Worm (Caenorhabditis elegans) whole organism, young adult: ENCODE data around the gene txt-2.

Experiments used
- B0336.3 ChIP-seq: fragments of 200-800 bp; sonication (Bioruptor generic); IDR thresholded peaks from 2 replicates; pipeline ENCODE4 v1.3.6; 2022; ENCODE audit warnings: missing genetic modification characterization, missing compliant biosample characterization
- F37B4.10 ChIP-seq: fragments of 200-800 bp; sonication (Bioruptor generic); IDR thresholded peaks from 2 replicates; pipeline ENCODE4 v1.3.6; 2022; ENCODE audit warnings: missing genetic modification characterization, missing compliant biosample characterization
- F39B2.1 ChIP-seq: fragments of 200-800 bp; sonication (Bioruptor generic); IDR thresholded peaks from 2 replicates; pipeline ENCODE4 v1.3.6; 2022; ENCODE audit warnings: missing genetic modification reagents, missing genetic modification characterization, missing compliant biosample characterization
- F55B11.4 ChIP-seq: sonication (generic microtip); optimal IDR thresholded peaks from 2 replicates; lab custom pipeline; 2016; ENCODE audit warnings: missing compliant biosample characterization, missing genetic modification characterization, borderline replicate concordance; ENCODE audit not compliant: insufficient read depth
- F57C9.4 ChIP-seq: sonication (generic microtip); optimal IDR thresholded peaks from 2 replicates; lab custom pipeline; 2017; ENCODE audit warnings: mild to moderate bottlenecking, missing genetic modification characterization, missing compliant biosample characterization
- Y53G8AR.9 ChIP-seq: fragments of 200-800 bp; sonication (Bioruptor generic); conservative IDR thresholded peaks from 2 replicates; pipeline ENCODE4 v1.3.6; 2022; ENCODE audit warnings: missing genetic modification reagents, missing genetic modification characterization, missing compliant biosample characterization
- ZK185.1 ChIP-seq: sonication (generic microtip); optimal IDR thresholded peaks from 2 replicates; lab custom pipeline; 2016; ENCODE audit warnings: mild to moderate bottlenecking, missing genetic modification characterization, missing compliant biosample characterization; ENCODE audit not compliant: poor library complexity, severe bottlenecking
- akir-1 ChIP-seq: fragments of 200-800 bp; sonication (Bioruptor generic); optimal IDR thresholded peaks from 2 replicates; lab custom pipeline; 2018; ENCODE audit warnings: mild to moderate bottlenecking, missing genetic modification characterization, moderate library complexity, missing compliant biosample characterization
- aptf-2 ChIP-seq: fragments of 200-800 bp; sonication (Bioruptor generic); conservative IDR thresholded peaks from 2 replicates; pipeline ENCODE4 v1.3.6; 2022; ENCODE audit warnings: missing genetic modification reagents, missing genetic modification characterization, missing compliant biosample characterization
- atf-7 ChIP-seq: sonication (generic microtip); optimal IDR thresholded peaks from 2 replicates; lab custom pipeline; 2017; ENCODE audit warnings: mild to moderate bottlenecking, missing genetic modification characterization, missing compliant biosample characterization
- athp-1 ChIP-seq: sonication (generic microtip); optimal IDR thresholded peaks from 2 replicates; lab custom pipeline; 2017; ENCODE audit warnings: mild to moderate bottlenecking, missing genetic modification characterization, missing compliant biosample characterization
- attf-3 ChIP-seq: fragments of 200-800 bp; sonication (Bioruptor generic); conservative IDR thresholded peaks from 2 replicates; pipeline ENCODE4 v1.3.6; 2022; ENCODE audit warnings: missing genetic modification reagents, missing genetic modification characterization, missing compliant biosample characterization
- attf-5 ChIP-seq: fragments of 200-800 bp; sonication (Bioruptor generic); optimal IDR thresholded peaks from 2 replicates; lab custom pipeline; 2018; ENCODE audit warnings: mild to moderate bottlenecking, missing genetic modification characterization, missing compliant biosample characterization
- cebp-1 ChIP-seq, 2 experiments: fragments of 200-800 bp in 1 of 2; sonication (Bioruptor generic) in 1 of 2; sonication (generic microtip) in 1 of 2; IDR thresholded peaks in 1 of 2; optimal IDR thresholded peaks in 1 of 2; 2 replicates each; pipeline versions ENCODE4 v1.3.6 to Lab custom; 2017 to 2022; ENCODE audit warnings: missing compliant biosample characterization in 2 of 2, missing genetic modification characterization in 2 of 2, mild to moderate bottlenecking in 1 of 2, missing genetic modification reagents in 1 of 2, moderate library complexity in 1 of 2
- ceh-100 ChIP-seq: fragments of 200-800 bp; sonication (Bioruptor generic); IDR thresholded peaks from 2 replicates; pipeline ENCODE4 v1.3.6; 2022; ENCODE audit warnings: missing genetic modification reagents, missing genetic modification characterization, missing compliant biosample characterization
- efl-1 ChIP-seq: fragments of 150-350 bp; optimal IDR thresholded peaks from 2 replicates; lab custom pipeline; 2014; ENCODE audit warnings: missing biosample characterization, missing genetic modification reagents, missing genetic modification characterization
- egrh-3 ChIP-seq: fragments of 200-800 bp; sonication (Bioruptor generic); IDR thresholded peaks from 2 replicates; pipeline ENCODE4 v1.3.6; 2022; ENCODE audit warnings: missing genetic modification reagents, missing genetic modification characterization, missing compliant biosample characterization
- him-1 ChIP-seq: sonication (generic microtip); optimal IDR thresholded peaks from 2 replicates; lab custom pipeline; 2016; ENCODE audit warnings: missing genotype, missing genetic modification reagents, missing genetic modification characterization, missing compliant biosample characterization
- hmg-1.2 ChIP-seq: fragments of 200-800 bp; sonication (Bioruptor generic); IDR thresholded peaks from 2 replicates; pipeline ENCODE4 v1.3.6; 2022; ENCODE audit warnings: missing genetic modification reagents, missing genetic modification characterization, missing compliant biosample characterization
- lin-35 ChIP-seq, 3 experiments: fragments of 150-350 bp in 2 of 3; sonication (generic microtip) in 1 of 3; optimal IDR thresholded peaks; 2 replicates each; lab custom pipeline; 2014 to 2018; ENCODE audit warnings: missing biosample characterization in 3 of 3, missing genetic modification characterization in 3 of 3, missing genetic modification reagents in 3 of 3
- lin-40 ChIP-seq: sonication (generic microtip); optimal IDR thresholded peaks from 2 replicates; lab custom pipeline; 2016; ENCODE audit warnings: missing genetic modification characterization, mild to moderate bottlenecking, missing compliant biosample characterization, missing genotype, missing genetic modification reagents
- lir-1 ChIP-seq: fragments of 200-800 bp; sonication (Bioruptor generic); conservative IDR thresholded peaks from 2 replicates; pipeline ENCODE4 v1.3.6; 2022; ENCODE audit warnings: missing genetic modification reagents, missing genetic modification characterization, missing compliant biosample characterization
- lsl-1 ChIP-seq: fragments of 200-800 bp; sonication (Bioruptor generic); optimal IDR thresholded peaks from 2 replicates; lab custom pipeline; 2018; ENCODE audit warnings: mild to moderate bottlenecking, missing genetic modification characterization, moderate library complexity, missing compliant biosample characterization
- lsy-27 ChIP-seq: sonication (generic microtip); optimal IDR thresholded peaks from 2 replicates; lab custom pipeline; 2017; ENCODE audit warnings: missing genetic modification characterization, mild to moderate bottlenecking, missing compliant biosample characterization, antibody characterized with exemption, missing genotype, borderline replicate concordance; ENCODE audit not compliant: insufficient read depth
- mxl-1 ChIP-seq: sonication (generic microtip); optimal IDR thresholded peaks from 2 replicates; lab custom pipeline; 2016; ENCODE audit warnings: missing genetic modification characterization, missing compliant biosample characterization
- nfya-1 ChIP-seq: sonication (generic microtip); optimal IDR thresholded peaks from 2 replicates; lab custom pipeline; 2017; ENCODE audit warnings: antibody characterized with exemption, missing compliant biosample characterization, missing genetic modification characterization, borderline replicate concordance; ENCODE audit not compliant: insufficient read depth
- nfyb-1 ChIP-seq: fragments of 200-800 bp; sonication (Bioruptor generic); IDR thresholded peaks from 2 replicates; pipeline ENCODE4 v1.3.6; 2022; ENCODE audit warnings: missing genetic modification reagents, missing genetic modification characterization, missing compliant biosample characterization
- nhr-80 ChIP-seq: sonication (generic microtip); optimal IDR thresholded peaks from 2 replicates; lab custom pipeline; 2016; ENCODE audit warnings: missing genetic modification characterization, missing compliant biosample characterization
- nhr-90 ChIP-seq: sonication (generic microtip); optimal IDR thresholded peaks from 2 replicates; lab custom pipeline; 2016; ENCODE audit warnings: missing genotype, mild to moderate bottlenecking, missing genetic modification characterization, missing compliant biosample characterization
- pha-4 ChIP-seq: fragments of 150-350 bp; sonication (generic microtip); optimal IDR thresholded peaks from 2 replicates; lab custom pipeline; 2014; ENCODE audit warnings: missing biosample characterization, missing genetic modification reagents, missing genetic modification characterization
- repo-1 ChIP-seq: sonication (generic microtip); optimal IDR thresholded peaks from 2 replicates; lab custom pipeline; 2017; ENCODE audit warnings: mild to moderate bottlenecking, missing genetic modification characterization, missing compliant biosample characterization
- snpc-1.1 ChIP-seq: sonication (generic microtip); optimal IDR thresholded peaks from 2 replicates; lab custom pipeline; 2017; ENCODE audit warnings: missing genetic modification characterization, mild to moderate bottlenecking, missing compliant biosample characterization, antibody characterized with exemption, moderate library complexity, missing genotype, missing genetic modification reagents; ENCODE audit not compliant: insufficient read depth
- tlf-1 ChIP-seq: fragments of 200-800 bp; sonication (Bioruptor generic); optimal IDR thresholded peaks from 2 replicates; lab custom pipeline; 2018; ENCODE audit warnings: mild to moderate bottlenecking, missing genetic modification characterization, missing compliant biosample characterization
- unc-130 ChIP-seq: sonication (generic microtip); optimal IDR thresholded peaks from 2 replicates; lab custom pipeline; 2016; ENCODE audit warnings: missing genetic modification reagents, missing genetic modification characterization, missing compliant biosample characterization
- zfh-2 ChIP-seq: fragments of 200-800 bp; sonication (Bioruptor generic); conservative IDR thresholded peaks from 2 replicates; pipeline ENCODE4 v1.3.6; 2022; ENCODE audit warnings: missing genetic modification reagents, missing genetic modification characterization, missing compliant biosample characterization
- ztf-22 ChIP-seq: fragments of 200-800 bp; sonication (Bioruptor generic); optimal IDR thresholded peaks from 2 replicates; lab custom pipeline; 2018; ENCODE audit warnings: mild to moderate bottlenecking, missing genetic modification characterization, moderate library complexity, missing compliant biosample characterization
- ztf-6 ChIP-seq: fragments of 200-800 bp; sonication (Bioruptor generic); IDR thresholded peaks from 2 replicates; pipeline ENCODE4 v1.3.6; 2022; ENCODE audit warnings: missing genetic modification reagents, missing genetic modification characterization, missing compliant biosample characterization

txt-2 gene

ce11 chrV:206814-207213, 33.5 kb downstream of the txt-2 start:
- TF ChIP-seq ceh-100 (GFP tag; lab: Robert Waterston, UW) (no peak), repo-1 (no peak), lsy-27 (no peak), nfyb-1 (GFP tag; lab: Robert Waterston, UW) (peak; percentile 67; the same call in 1 of the 2 replicates), athp-1 (no peak)

- TF ChIP-seq nhr-80 (tag; lab: Kevin White, UChicago) (peak; percentile 56), lin-40 (tag; lab: Kevin White, UChicago) (peak; percentile 28), nfya-1 (tag; lab: Kevin White, UChicago) (no peak), atf-7 (tag; lab: Kevin White, UChicago) (no peak), pha-4 (tag; lab: Kevin White, UChicago) (peak; percentile 32), him-1 (no peak), cebp-1 (GFP tag; IDR thresholded peaks at IDR 0.05; lab: Robert Waterston, UW) (peak; percentile 12; the same call in 1 of the 2 replicates), cebp-1 (tag; optimal IDR thresholded peaks at IDR 0.05; lab: Kevin White, UChicago) (peak; percentile 82), lsl-1 (GFP tag; lab: Kevin White, UChicago) (no peak), attf-5 (peak; percentile 21), B0336.3 (GFP tag; lab: Robert Waterston, UW) (0 out of 2 replicates have a peak, but pooled peaks have one; percentile 38), hmg-1.2 (GFP tag; lab: Robert Waterston, UW) (peak; percentile 79; the same call in 1 of the 2 replicates), nfyb-1 (GFP tag; lab: Robert Waterston, UW) (no peak), zfh-2 (GFP tag; lab: Robert Waterston, UW) (0 out of 2 replicates have a peak, but pooled peaks have one; percentile 16), snpc-1.1 (tag; lab: Kevin White, UChicago) (no peak)
Observed at ce11 chrV:203855-204432, 36.4 kb downstream of the txt-2 start, which contains the start of gene lec-12. Gene lec-12, plus strand, starts transcription at chrV:204382.

ce11 chrV:201300-201699, 39.0 kb downstream of the txt-2 start, which contains the start of gene trpp-1:
Gene trpp-1, plus strand, starts transcription at chrV:201600.
- no peak for TF ChIP-seq ZK185.1 (tag; lab: Kevin White, UChicago)
- no peak for TF ChIP-seq him-1
- TF ChIP-seq efl-1 (GFP tag; lab: Kevin White, UChicago), result no peak
- TF ChIP-seq attf-3 (GFP tag; lab: Robert Waterston, UW), result no peak
- TF ChIP-seq F57C9.4 (tag; lab: Kevin White, UChicago), result no peak

- no peak for TF ChIP-seq tlf-1 (GFP tag; lab: Kevin White, UChicago)
- TF ChIP-seq mxl-1 (tag; lab: Kevin White, UChicago), result no peak
- no peak for TF ChIP-seq akir-1 (GFP tag; lab: Kevin White, UChicago)
- TF ChIP-seq F37B4.10, result 0 out of 2 replicates have a peak, but pooled peaks have one; percentile 20
- TF ChIP-seq ztf-22 (GFP tag; lab: Kevin White, UChicago), result no peak
- TF ChIP-seq attf-5, result no peak
- TF ChIP-seq F39B2.1 (GFP tag; lab: Robert Waterston, UW), result no peak
- no peak for TF ChIP-seq Y53G8AR.9 (GFP tag; lab: Robert Waterston, UW)
- peak; percentile 47; the same call in 1 of the 2 replicates for TF ChIP-seq egrh-3 (GFP tag; lab: Robert Waterston, UW)
- TF ChIP-seq unc-130 (GFP tag; lab: Kevin White, UChicago), result no peak
- no peak for TF ChIP-seq nhr-90 (tag; lab: Kevin White, UChicago)
- no peak for TF ChIP-seq lin-35 (GFP tag; optimal IDR thresholded peaks at IDR 0.05; lab: Kevin White, UChicago)
- peak; percentile 85 for TF ChIP-seq zfh-2 (GFP tag; lab: Robert Waterston, UW)
- no peak for TF ChIP-seq F55B11.4
- no peak for TF ChIP-seq aptf-2 (GFP tag; lab: Robert Waterston, UW)
- no peak for TF ChIP-seq repo-1
- TF ChIP-seq ztf-6, result no peak
- no peak for TF ChIP-seq lir-1 (GFP tag; lab: Robert Waterston, UW)
- no peak for TF ChIP-seq lsl-1 (GFP tag; lab: Kevin White, UChicago)
Observed at ce11 chrV:194760-195159, 45.5 kb downstream of the txt-2 start.
